Fruit fly (Drosophila melanogaster) whole organism, embryonic: ENCODE data around the gene CG10301.

ENCODE experiments used
- CG10366 ChIP-seq: fragments of 200-800 bp; sonication (Bioruptor generic); IDR thresholded peaks from 2 replicates; pipeline ENCODE4 v1.3.6; 2022; ENCODE audit warnings: missing biosample characterization, missing genetic modification characterization
- CG11696 ChIP-seq: fragments of 200-800 bp; sonication (Bioruptor generic); IDR thresholded peaks from 2 replicates; pipeline ENCODE4 v1.3.6; 2022; ENCODE audit warnings: missing biosample characterization, missing genetic modification characterization
- CG12299 ChIP-seq: fragments of 200-800 bp; sonication (Bioruptor generic); optimal IDR thresholded peaks from 2 replicates; lab custom pipeline; 2018; ENCODE audit warnings: missing biosample characterization, mild to moderate bottlenecking, missing genetic modification characterization
- CG12942 ChIP-seq: fragments of 200-800 bp; sonication (Bioruptor generic); optimal IDR thresholded peaks from 3 replicates; lab custom pipeline; 2016; ENCODE audit warnings: missing biosample characterization, missing genetic modification characterization
- CG13287 ChIP-seq: fragments of 200-800 bp; sonication (Bioruptor generic); IDR thresholded peaks from 2 replicates; pipeline ENCODE4 v1.3.6; 2022; ENCODE audit warnings: missing biosample characterization, missing genetic modification characterization; ENCODE audit not compliant: partially characterized antibody
- CG15269 ChIP-seq: fragments of 200-800 bp; sonication (Bioruptor generic); optimal IDR thresholded peaks from 2 replicates; lab custom pipeline; 2018; ENCODE audit warnings: missing biosample characterization, mild to moderate bottlenecking, missing genetic modification characterization, moderate library complexity
- CG15601 ChIP-seq: fragments of 200-800 bp; sonication (Bioruptor generic); optimal IDR thresholded peaks from 3 replicates; lab custom pipeline; 2019; ENCODE audit warnings: missing biosample characterization, mild to moderate bottlenecking, missing genetic modification characterization, moderate library complexity
- CG18011 ChIP-seq: fragments of 200-800 bp; sonication (Bioruptor generic); optimal IDR thresholded peaks from 2 replicates; lab custom pipeline; 2017; ENCODE audit warnings: missing biosample characterization, missing genetic modification characterization, mild to moderate bottlenecking, moderate library complexity, missing genotype
- CG18262 ChIP-seq: fragments of 200-800 bp; optimal IDR thresholded peaks from 3 replicates; lab custom pipeline; 2019; ENCODE audit warnings: missing biosample characterization, mild to moderate bottlenecking, missing genetic modification characterization, moderate library complexity
- CG18764 ChIP-seq: fragments of 200-800 bp; sonication (Bioruptor generic); optimal IDR thresholded peaks from 3 replicates; lab custom pipeline; 2016; ENCODE audit warnings: missing biosample characterization, missing genetic modification characterization
- CG2116 ChIP-seq: fragments of 200-800 bp; sonication (Bioruptor generic); optimal IDR thresholded peaks from 3 replicates; lab custom pipeline; 2018; ENCODE audit warnings: missing biosample characterization, mild to moderate bottlenecking, missing genetic modification characterization
- CG2875 ChIP-seq: fragments of 200-800 bp; sonication (Bioruptor generic); optimal IDR thresholded peaks from 2 replicates; lab custom pipeline; 2017; ENCODE audit warnings: missing biosample characterization, mild to moderate bottlenecking, missing genetic modification characterization, missing genetic modification reagents
- CG30403 ChIP-seq: fragments of 200-800 bp; sonication (Bioruptor generic); optimal IDR thresholded peaks from 3 replicates; lab custom pipeline; 2016; ENCODE audit warnings: missing biosample characterization, missing genetic modification characterization
- CG3163 ChIP-seq: fragments of 200-800 bp; sonication (Bioruptor generic); optimal IDR thresholded peaks from 3 replicates; lab custom pipeline; 2016; ENCODE audit warnings: missing biosample characterization, missing genetic modification characterization
- CG33557 ChIP-seq: fragments of 200-800 bp; sonication (Bioruptor generic); optimal IDR thresholded peaks from 2 replicates; lab custom pipeline; 2019; ENCODE audit warnings: missing biosample characterization, mild to moderate bottlenecking, missing genetic modification characterization, moderate library complexity
- CG4820 ChIP-seq: fragments of 200-800 bp; sonication (Bioruptor generic); optimal IDR thresholded peaks from 3 replicates; lab custom pipeline; 2016; ENCODE audit warnings: missing biosample characterization, missing genetic modification characterization
- Doc3 ChIP-seq: fragments of 200-800 bp; sonication (Bioruptor generic); IDR thresholded peaks from 3 replicates; pipeline ENCODE4 v1.3.6; 2022; ENCODE audit warnings: missing biosample characterization, missing genetic modification characterization; ENCODE audit not compliant: partially characterized antibody
- Eip74EF ChIP-seq, 2 experiments: fragments of 200-800 bp in 1 of 2; fragments of >200 bp in 1 of 2; sonication (Bioruptor generic) in 1 of 2; optimal IDR thresholded peaks; 2 replicates each; lab custom pipeline; 2017 to 2019; ENCODE audit warnings: missing biosample characterization in 2 of 2, missing genetic modification characterization in 2 of 2, mild to moderate bottlenecking in 1 of 2, moderate library complexity in 1 of 2
- H15 ChIP-seq: fragments of 200-800 bp; sonication (Bioruptor generic); IDR thresholded peaks from 3 replicates; pipeline ENCODE4 v1.3.6; 2022; ENCODE audit warnings: missing biosample characterization, missing genetic modification characterization
- Hr39 ChIP-seq: fragments of >200 bp; optimal IDR thresholded peaks from 2 replicates; lab custom pipeline; 2017
- Hr51 ChIP-seq, 2 experiments: fragments of 200-800 bp; sonication (Bioruptor generic); optimal IDR thresholded peaks; 2 replicates in 1 of 2; 3 replicates in 1 of 2; lab custom pipeline; 2016 to 2018; ENCODE audit warnings: missing biosample characterization in 2 of 2, missing genetic modification characterization in 2 of 2, mild to moderate bottlenecking in 1 of 2, moderate library complexity in 1 of 2
- Mes4 ChIP-seq: fragments of 200-800 bp; sonication (Bioruptor generic); optimal IDR thresholded peaks from 2 replicates; lab custom pipeline; 2016; ENCODE audit warnings: missing biosample characterization, missing genetic modification characterization
- NK7.1 ChIP-seq: fragments of 200-800 bp; sonication (Bioruptor generic); optimal IDR thresholded peaks from 3 replicates; lab custom pipeline; 2016; ENCODE audit warnings: missing biosample characterization, missing genetic modification characterization
- Neu2 ChIP-seq: fragments of 200-800 bp; sonication (Bioruptor generic); optimal IDR thresholded peaks from 3 replicates; lab custom pipeline; 2016; ENCODE audit warnings: missing biosample characterization, missing genetic modification characterization, borderline replicate concordance
- Oli ChIP-seq: fragments of 200-800 bp; sonication (Bioruptor generic); optimal IDR thresholded peaks from 2 replicates; lab custom pipeline; 2018; ENCODE audit warnings: missing biosample characterization, mild to moderate bottlenecking, missing genetic modification characterization, moderate library complexity
- Side ChIP-seq: fragments of 200-800 bp; sonication (Bioruptor generic); optimal IDR thresholded peaks from 2 replicates; lab custom pipeline; 2016; ENCODE audit warnings: missing biosample characterization, missing genetic modification characterization
- Ssrp ChIP-seq: fragments of 200-800 bp; sonication (Bioruptor generic); optimal IDR thresholded peaks from 2 replicates; lab custom pipeline; 2018; ENCODE audit warnings: missing biosample characterization, mild to moderate bottlenecking, missing genetic modification characterization, moderate library complexity
- chif ChIP-seq, 2 experiments: fragments of 200-800 bp; sonication (Bioruptor generic); optimal IDR thresholded peaks; 3 replicates each; lab custom pipeline; 2016; ENCODE audit warnings: missing biosample characterization in 2 of 2, missing genetic modification characterization in 2 of 2
- chn ChIP-seq: fragments of 200-800 bp; sonication (Bioruptor generic); optimal IDR thresholded peaks from 2 replicates; lab custom pipeline; 2016; ENCODE audit warnings: missing biosample characterization, missing genetic modification characterization
- danr ChIP-seq: fragments of 200-800 bp; sonication (Bioruptor generic); IDR thresholded peaks from 2 replicates; pipeline ENCODE4 v1.3.6; 2022; ENCODE audit warnings: missing biosample characterization, missing genetic modification characterization
- dmrt99B ChIP-seq: fragments of 200-800 bp; sonication (Bioruptor generic); optimal IDR thresholded peaks from 2 replicates; lab custom pipeline; 2018; ENCODE audit warnings: missing biosample characterization, mild to moderate bottlenecking, missing genetic modification characterization, moderate library complexity
- fd64A ChIP-seq: fragments of 200-800 bp; sonication (Bioruptor generic); optimal IDR thresholded peaks from 3 replicates; lab custom pipeline; 2018; ENCODE audit warnings: missing biosample characterization, mild to moderate bottlenecking, missing genetic modification characterization
- gsb-n ChIP-seq: fragments of 200-800 bp; sonication (Bioruptor generic); optimal IDR thresholded peaks from 3 replicates; lab custom pipeline; 2018; ENCODE audit warnings: missing biosample characterization, mild to moderate bottlenecking, missing genetic modification characterization
- h ChIP-seq: fragments of >200 bp; optimal IDR thresholded peaks from 2 replicates; lab custom pipeline; 2017
- her ChIP-seq: fragments of 200-800 bp; sonication (Bioruptor generic); optimal IDR thresholded peaks from 2 replicates; lab custom pipeline; 2016; ENCODE audit warnings: missing biosample characterization, missing genetic modification characterization
- kah ChIP-seq: fragments of 200-800 bp; sonication (Bioruptor generic); optimal IDR thresholded peaks from 2 replicates; lab custom pipeline; 2018; ENCODE audit warnings: missing biosample characterization, mild to moderate bottlenecking, missing genetic modification characterization
- odd ChIP-seq: fragments of 200-800 bp; sonication (Bioruptor generic); optimal IDR thresholded peaks from 2 replicates; lab custom pipeline; 2017; ENCODE audit warnings: missing biosample characterization, mild to moderate bottlenecking, missing genetic modification characterization
- org-1 ChIP-seq: fragments of 200-800 bp; sonication (Bioruptor generic); optimal IDR thresholded peaks from 2 replicates; lab custom pipeline; 2017; ENCODE audit warnings: missing biosample characterization, missing genetic modification characterization
- pnt ChIP-seq: fragments of 200-800 bp; sonication (Bioruptor generic); optimal IDR thresholded peaks from 3 replicates; lab custom pipeline; 2016; ENCODE audit warnings: missing biosample characterization, missing genetic modification characterization
- prd ChIP-seq, 3 experiments: fragments of >200 bp in 2 of 3; fragments of 200-800 bp in 1 of 3; sonication (Bioruptor generic) in 1 of 3; optimal IDR thresholded peaks in 2 of 3; IDR thresholded peaks in 1 of 3; 2 replicates in 2 of 3; 3 replicates in 1 of 3; pipeline versions ENCODE4 v1.3.6 to Lab custom; 2017 to 2022; ENCODE audit warnings: missing biosample characterization in 1 of 3, missing genetic modification characterization in 1 of 3
- pros ChIP-seq: fragments of 200-800 bp; sonication (Bioruptor generic); optimal IDR thresholded peaks from 3 replicates; lab custom pipeline; 2019; ENCODE audit warnings: missing biosample characterization, mild to moderate bottlenecking, missing genetic modification characterization, moderate library complexity
- pzg ChIP-seq: fragments of 200-800 bp; sonication (Bioruptor generic); optimal IDR thresholded peaks from 3 replicates; lab custom pipeline; 2018; ENCODE audit warnings: missing biosample characterization, mild to moderate bottlenecking, missing genetic modification characterization, moderate library complexity
- seq ChIP-seq: fragments of 200-800 bp; sonication (Bioruptor generic); IDR thresholded peaks from 2 replicates; pipeline ENCODE4 v1.3.6; 2022; ENCODE audit warnings: missing biosample characterization, missing genetic modification characterization
- sna ChIP-seq: fragments of 200-800 bp; sonication (Bioruptor generic); IDR thresholded peaks from 2 replicates; pipeline ENCODE4 v1.3.6; 2022; ENCODE audit warnings: missing biosample characterization, missing genetic modification characterization; ENCODE audit not compliant: partially characterized antibody
- tna ChIP-seq: fragments of 200-800 bp; sonication (Bioruptor generic); IDR thresholded peaks from 2 replicates; pipeline ENCODE4 v1.3.6; 2022; ENCODE audit warnings: missing biosample characterization, missing genetic modification characterization; ENCODE audit not compliant: partially characterized antibody
- trh ChIP-seq: fragments of 200-800 bp; sonication (Bioruptor generic); optimal IDR thresholded peaks from 2 replicates; lab custom pipeline; 2016; ENCODE audit warnings: missing biosample characterization, missing genetic modification characterization
- tup ChIP-seq: fragments of 200-800 bp; sonication (Bioruptor generic); optimal IDR thresholded peaks from 2 replicates; lab custom pipeline; 2016; ENCODE audit warnings: missing biosample characterization, mild to moderate bottlenecking, missing genetic modification characterization, moderate library complexity
- zfh2 ChIP-seq: fragments of 200-800 bp; sonication (Bioruptor generic); optimal IDR thresholded peaks from 2 replicates; lab custom pipeline; 2016; ENCODE audit warnings: missing biosample characterization, missing genetic modification characterization

CG10301 gene

DNA sequence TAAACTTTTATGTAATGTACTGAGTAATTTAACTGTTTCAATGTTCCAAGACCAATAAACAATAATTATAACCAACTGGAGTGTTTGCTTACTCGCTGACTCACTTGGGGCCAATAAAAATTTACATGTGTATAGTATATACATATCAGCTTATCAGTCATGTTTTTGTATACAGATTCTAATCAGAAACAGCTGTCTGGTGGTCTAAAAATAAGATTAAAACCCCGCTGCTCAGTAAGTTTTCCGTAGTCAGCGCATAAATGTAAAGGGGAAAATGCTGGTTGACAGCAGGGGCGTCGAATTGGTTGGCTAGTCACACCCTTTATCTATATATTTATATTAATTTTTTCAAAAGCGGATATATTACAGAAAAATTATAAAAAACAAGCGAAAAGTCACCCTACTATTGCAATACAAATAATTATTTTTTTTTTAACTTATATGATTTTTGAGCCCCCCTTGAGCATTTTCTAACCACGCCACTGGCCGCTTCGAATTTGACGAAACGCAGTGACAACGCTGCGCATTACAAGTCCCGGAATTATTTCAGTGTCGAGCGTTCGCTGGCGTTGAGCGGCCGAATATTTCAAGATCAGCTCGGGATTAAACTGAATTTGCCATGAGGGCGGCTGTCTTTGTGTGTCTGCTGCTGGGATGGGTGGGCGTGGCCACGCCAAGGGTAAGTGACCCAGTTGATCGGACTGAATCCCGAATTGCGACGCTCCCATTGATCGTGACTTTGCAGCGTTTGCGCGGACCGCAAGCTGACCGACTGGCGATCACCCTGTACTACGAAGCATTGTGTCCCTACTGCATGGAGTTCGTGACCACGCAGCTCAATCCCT, 31.4 kb upstream of the CG10301 start, which contains the start of gene GILT2 (continued):
- TF ChIP-seq pzg (GFP tag; lab: Kevin White, UChicago), result no peak
- peak; percentile 89 for TF ChIP-seq seq (GFP tag; lab: Robert Waterston, UW)
- TF ChIP-seq Doc3, result no peak
- TF ChIP-seq pnt (GFP tag; lab: Kevin White, UChicago), result peak; percentile 43
- peak; percentile 90 for TF ChIP-seq CG15601 (tag; lab: Kevin White, UChicago)
- peak; percentile 85 for TF ChIP-seq CG12942
- TF ChIP-seq Hr39 (lab: Kevin White, UChicago), result no peak
- TF ChIP-seq CG11696 (GFP tag; lab: Robert Waterston, UW), result peak; percentile 58
- peak; percentile 89 for TF ChIP-seq odd (GFP tag; lab: Kevin White, UChicago)
- TF ChIP-seq CG4820 (GFP tag; lab: Kevin White, UChicago), result peak; percentile 92
- TF ChIP-seq prd (optimal IDR thresholded peaks at IDR 0.05; lab: Kevin White, UChicago), result no peak
- peak; percentile 95 for TF ChIP-seq prd (GFP tag; IDR thresholded peaks at IDR 0.05; lab: Robert Waterston, UW)
- TF ChIP-seq Neu2 (GFP tag; lab: Kevin White, UChicago), result no peak
- peak; percentile 84 for TF ChIP-seq trh (GFP tag; lab: Kevin White, UChicago)
- no peak for TF ChIP-seq sna (GFP tag; lab: Robert Waterston, UW)
- TF ChIP-seq dmrt99B (tag; lab: Kevin White, UChicago), result peak; percentile 96
- no peak for TF ChIP-seq h (lab: Kevin White, UChicago)
- TF ChIP-seq Eip74EF (GFP tag; optimal IDR thresholded peaks at IDR 0.05; lab: Kevin White, UChicago), result peak in 1 of 2 experiments; percentile 95
- TF ChIP-seq zfh2 (GFP tag; lab: Kevin White, UChicago), result peak; percentile 6
- peak; percentile 18 for TF ChIP-seq NK7.1 (GFP tag; lab: Kevin White, UChicago)
- TF ChIP-seq CG2875 (GFP tag; lab: Kevin White, UChicago), result peak; percentile 82
- no peak for TF ChIP-seq CG3163 (GFP tag; lab: Kevin White, UChicago)
- peak; percentile 91 for TF ChIP-seq CG18262 (tag; lab: Kevin White, UChicago)
- TF ChIP-seq her, result no peak
- peak; percentile 88 for TF ChIP-seq CG30403 (GFP tag; lab: Kevin White, UChicago)
- TF ChIP-seq tna, result no peak
- peak; percentile 78 for TF ChIP-seq CG18011 (GFP tag; lab: Kevin White, UChicago)
- peak; percentile 88 for TF ChIP-seq CG10366 (GFP tag; lab: Robert Waterston, UW)
- peak; percentile 86 for TF ChIP-seq gsb-n
- peak; percentile 86 for TF ChIP-seq H15
- peak; percentile 78 to 95 for TF ChIP-seq Hr51 (GFP tag; optimal IDR thresholded peaks at IDR 0.05; lab: Kevin White, UChicago)
- TF ChIP-seq org-1 (GFP tag; lab: Kevin White, UChicago), result peak; percentile 79
- TF ChIP-seq CG15269, result peak; percentile 95
- TF ChIP-seq Mes4, result peak; percentile 7
- TF ChIP-seq Oli (tag; lab: Kevin White, UChicago), result peak; percentile 92
- peak; percentile 88 for TF ChIP-seq CG33557 (GFP tag; lab: Kevin White, UChicago)
- peak; percentile 84 for TF ChIP-seq danr (GFP tag; lab: Robert Waterston, UW)
- peak; percentile 21 for TF ChIP-seq pros (GFP tag; lab: Kevin White, UChicago)
- TF ChIP-seq CG12299 (tag; lab: Kevin White, UChicago), result peak; percentile 84
- TF ChIP-seq chif (GFP tag; optimal IDR thresholded peaks at IDR 0.05; lab: Kevin White, UChicago), result peak; percentile 35 to 61
- peak; percentile 81 for TF ChIP-seq CG18764 (GFP tag; lab: Kevin White, UChicago)
- TF ChIP-seq Side (GFP tag; lab: Kevin White, UChicago), result peak; percentile 14
- TF ChIP-seq chn (GFP tag; lab: Kevin White, UChicago), result peak; percentile 62
- TF ChIP-seq Ssrp, result peak; percentile 90
- no peak for TF ChIP-seq CG13287
- peak; percentile 76 for TF ChIP-seq fd64A (GFP tag; lab: Kevin White, UChicago)
- peak; percentile 63 for TF ChIP-seq tup (GFP tag; lab: Kevin White, UChicago)
- peak; percentile 52 for TF ChIP-seq CG2116 (GFP tag; lab: Kevin White, UChicago)
- TF ChIP-seq kah (GFP tag; lab: Kevin White, UChicago), result peak; percentile 88
